Worm (Caenorhabditis elegans): ENCODE data around the gene perm-4.

DNA sequence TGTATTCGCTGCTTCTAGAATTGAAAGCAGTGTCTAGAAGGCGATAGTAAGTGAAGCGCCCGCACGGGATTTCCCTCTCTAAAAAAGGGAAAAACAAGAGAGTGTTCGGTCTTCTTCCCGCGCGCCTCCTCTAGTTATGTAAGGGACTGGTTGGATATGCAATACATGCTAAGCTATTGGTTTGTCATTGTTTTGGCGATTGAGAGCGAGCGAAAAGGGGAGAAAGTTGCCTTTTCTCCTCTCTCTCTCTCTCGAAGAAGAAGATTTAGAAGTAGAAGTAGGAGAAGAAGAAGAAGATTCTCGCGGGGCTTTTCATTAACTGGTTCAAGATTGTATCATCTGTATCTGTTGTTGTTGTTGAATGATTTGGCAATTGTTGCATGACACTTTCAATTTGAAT, 50.8 kb downstream of the perm-4 start:
- TF ChIP-seq nhr-77 (tag; optimal IDR thresholded peaks at IDR 0.05) (no peak), mab-5 (tag; optimal IDR thresholded peaks at IDR 0.05) (no peak), nhr-12 (tag; optimal IDR thresholded peaks at IDR 0.05) (no peak), ama-1 (optimal IDR thresholded peaks at IDR 0.05) (no peak), ztf-11 (tag; optimal IDR thresholded peaks at IDR 0.05) (no peak), nhr-10 (tag; optimal IDR thresholded peaks at IDR 0.05) (no peak), R02D3.7 (tag; optimal IDR thresholded peaks at IDR 0.05) (no peak), elt-3 (tag; optimal IDR thresholded peaks at IDR 0.05) (no peak), lin-13 (GFP tag; optimal IDR thresholded peaks at IDR 0.05) (no peak), unc-39 (tag; optimal IDR thresholded peaks at IDR 0.05) (no peak), fos-1 (tag; optimal IDR thresholded peaks at IDR 0.05) (no peak), snpc-4 (tag; optimal IDR thresholded peaks at IDR 0.05) (no peak), zag-1 (tag; optimal IDR thresholded peaks at IDR 0.05) (no peak), sma-9 (GFP tag; optimal IDR thresholded peaks at IDR 0.05) (no peak), sma-9 (tag; optimal IDR thresholded peaks at IDR 0.05) (no peak)

Measured in whole organism, L2 larva.